Worm (Caenorhabditis elegans) whole organism, L1 larva: ENCODE data around the gene K02E7.4.

Experiments used
- C04F5.9 ChIP-seq: sonication (generic microtip); optimal IDR thresholded peaks from 2 replicates; lab custom pipeline; 2016; ENCODE audit warnings: missing genetic modification characterization, missing compliant biosample characterization
- C34B4.2 ChIP-seq: sonication (generic microtip); optimal IDR thresholded peaks from 2 replicates; lab custom pipeline; 2017; ENCODE audit warnings: mild to moderate bottlenecking, missing genetic modification characterization, missing compliant biosample characterization
- Y116A8C.19 ChIP-seq: sonication (generic microtip); optimal IDR thresholded peaks from 2 replicates; lab custom pipeline; 2016; ENCODE audit warnings: missing compliant biosample characterization, missing genetic modification characterization, borderline replicate concordance
- aha-1 ChIP-seq: fragments of 150-350 bp; optimal IDR thresholded peaks from 2 replicates; lab custom pipeline; 2014; ENCODE audit warnings: missing biosample characterization, missing genetic modification characterization
- ama-1 ChIP-seq: fragments of 150-350 bp; optimal IDR thresholded peaks from 2 replicates; lab custom pipeline; 2014
- blmp-1 ChIP-seq: fragments of 150-350 bp; optimal IDR thresholded peaks from 2 replicates; lab custom pipeline; 2014; ENCODE audit warnings: missing biosample characterization, missing genetic modification characterization
- ceh-8 ChIP-seq: fragments of 200-800 bp; sonication (Bioruptor generic); optimal IDR thresholded peaks from 2 replicates; lab custom pipeline; 2018; ENCODE audit warnings: mild to moderate bottlenecking, missing genetic modification characterization, moderate library complexity, missing compliant biosample characterization
- ceh-88 ChIP-seq: fragments of 200-800 bp; sonication (Bioruptor generic); IDR thresholded peaks from 2 replicates; pipeline ENCODE4 v1.3.6; 2022; ENCODE audit warnings: missing genetic modification characterization, missing compliant biosample characterization
- dsc-1 ChIP-seq: sonication (generic microtip); optimal IDR thresholded peaks from 2 replicates; lab custom pipeline; 2016; ENCODE audit warnings: mild to moderate bottlenecking, missing genetic modification characterization, missing compliant biosample characterization
- efl-1 ChIP-seq, 4 experiments: fragments of 150-350 bp; optimal IDR thresholded peaks in 3 of 4; peaks in 1 of 4; 1 replicate in 1 of 4; 2 replicates in 3 of 4; lab custom pipeline; 2014; ENCODE audit warnings: missing biosample characterization in 2 of 4, missing genetic modification characterization in 2 of 4, missing genetic modification reagents in 2 of 4
- efl-3 ChIP-seq: fragments of 200-800 bp; sonication (Bioruptor generic); optimal IDR thresholded peaks from 2 replicates; lab custom pipeline; 2018; ENCODE audit warnings: mild to moderate bottlenecking, missing genetic modification characterization, missing compliant biosample characterization
- egl-27 ChIP-seq, 2 experiments: fragments of 150-350 bp in 1 of 2; sonication (generic microtip); optimal IDR thresholded peaks; 3 replicates each; lab custom pipeline; 2017 to 2018; ENCODE audit warnings: missing biosample characterization in 2 of 2, missing genetic modification characterization in 2 of 2, missing genetic modification reagents in 2 of 2
- elt-2 ChIP-seq: sonication (generic microtip); optimal IDR thresholded peaks from 2 replicates; lab custom pipeline; 2016; ENCODE audit warnings: missing genetic modification characterization, mild to moderate bottlenecking, inconsistent platforms, missing compliant biosample characterization, missing genetic modification reagents
- elt-3 ChIP-seq, 6 experiments: fragments of 150-350 bp in 1 of 6; sonication (generic microtip); optimal IDR thresholded peaks; 2 replicates each; lab custom pipeline; 2017 to 2018; ENCODE audit warnings: missing biosample characterization in 6 of 6, missing genetic modification characterization in 6 of 6, inconsistent platforms in 1 of 6
- fkh-10 ChIP-seq: sonication (generic microtip); optimal IDR thresholded peaks from 2 replicates; lab custom pipeline; 2017; ENCODE audit warnings: missing biosample characterization, missing genetic modification reagents, missing genetic modification characterization
- fos-1 ChIP-seq: fragments of 150-350 bp; optimal IDR thresholded peaks from 2 replicates; lab custom pipeline; 2014; ENCODE audit warnings: missing biosample characterization, missing genetic modification characterization
- hlh-17 ChIP-seq: fragments of 200-800 bp; sonication (Bioruptor generic); optimal IDR thresholded peaks from 2 replicates; lab custom pipeline; 2018; ENCODE audit warnings: missing genetic modification characterization, mild to moderate bottlenecking, missing compliant biosample characterization, moderate library complexity, borderline replicate concordance
- hpl-2 ChIP-seq: fragments of 150-350 bp; optimal IDR thresholded peaks from 2 replicates; lab custom pipeline; 2014; ENCODE audit warnings: missing biosample characterization, missing genetic modification reagents, missing genetic modification characterization
- irx-1 ChIP-seq: sonication (generic microtip); optimal IDR thresholded peaks from 2 replicates; lab custom pipeline; 2016; ENCODE audit warnings: missing genetic modification characterization, missing compliant biosample characterization
- isw-1 ChIP-seq: fragments of 200-800 bp; sonication (Bioruptor generic); IDR thresholded peaks from 2 replicates; pipeline ENCODE4 v1.3.6; 2022; ENCODE audit warnings: missing genetic modification characterization, missing compliant biosample characterization
- lin-35 ChIP-seq, 2 experiments: fragments of 150-350 bp; optimal IDR thresholded peaks; 2 replicates each; lab custom pipeline; 2014; ENCODE audit warnings: missing biosample characterization in 2 of 2, missing genetic modification characterization in 2 of 2, missing genetic modification reagents in 2 of 2
- mdl-1 ChIP-seq, 2 experiments: fragments of 150-350 bp; optimal IDR thresholded peaks; 2 replicates each; lab custom pipeline; 2014 to 2017; ENCODE audit warnings: missing biosample characterization in 2 of 2, missing genetic modification characterization in 2 of 2, inconsistent platforms in 1 of 2
- mep-1 ChIP-seq: fragments of 150-350 bp; optimal IDR thresholded peaks from 2 replicates; lab custom pipeline; 2014; ENCODE audit warnings: missing biosample characterization, missing genetic modification characterization
- nhr-19 ChIP-seq: fragments of 200-800 bp; sonication (Bioruptor generic); conservative IDR thresholded peaks from 2 replicates; pipeline ENCODE4 v1.3.6; 2022; ENCODE audit warnings: missing genetic modification characterization, missing compliant biosample characterization
- nhr-76 ChIP-seq: sonication (generic microtip); optimal IDR thresholded peaks from 2 replicates; lab custom pipeline; 2017; ENCODE audit warnings: missing biosample characterization, missing genetic modification characterization
- nhr-84 ChIP-seq: sonication (generic microtip); optimal IDR thresholded peaks from 2 replicates; lab custom pipeline; 2017; ENCODE audit warnings: missing biosample characterization, missing genetic modification characterization
- nhr-90 ChIP-seq: sonication (generic microtip); optimal IDR thresholded peaks from 2 replicates; lab custom pipeline; 2016; ENCODE audit warnings: mild to moderate bottlenecking, missing genetic modification characterization, missing compliant biosample characterization; ENCODE audit not compliant: poor library complexity
- pag-3 ChIP-seq: sonication (generic microtip); optimal IDR thresholded peaks from 2 replicates; lab custom pipeline; 2017; ENCODE audit warnings: missing genetic modification characterization, mild to moderate bottlenecking, missing compliant biosample characterization, antibody characterized with exemption, borderline replicate concordance; ENCODE audit not compliant: insufficient read depth
- rnt-1 ChIP-seq: sonication (generic microtip); optimal IDR thresholded peaks from 2 replicates; lab custom pipeline; 2016; ENCODE audit warnings: mild to moderate bottlenecking, missing genetic modification characterization, moderate library complexity, missing compliant biosample characterization
- skn-1 ChIP-seq: fragments of 150-350 bp; optimal IDR thresholded peaks from 2 replicates; lab custom pipeline; 2014; ENCODE audit warnings: missing biosample characterization, missing genetic modification characterization
- snu-23 ChIP-seq: sonication (generic microtip); optimal IDR thresholded peaks from 2 replicates; lab custom pipeline; 2016; ENCODE audit warnings: missing genetic modification characterization, missing compliant biosample characterization
- sptf-1 ChIP-seq: fragments of 150-350 bp; optimal IDR thresholded peaks from 2 replicates; lab custom pipeline; 2014; ENCODE audit warnings: missing biosample characterization, missing genetic modification characterization
- swsn-7 ChIP-seq: sonication (generic microtip); optimal IDR thresholded peaks from 2 replicates; lab custom pipeline; 2016; ENCODE audit warnings: missing genetic modification characterization, missing compliant biosample characterization
- tlp-1 ChIP-seq: fragments of 150-350 bp; optimal IDR thresholded peaks from 2 replicates; lab custom pipeline; 2014; ENCODE audit warnings: missing biosample characterization, missing genetic modification characterization
- unc-30 ChIP-seq: sonication (generic microtip); optimal IDR thresholded peaks from 2 replicates; lab custom pipeline; 2017; ENCODE audit warnings: missing biosample characterization, missing genetic modification characterization
- unc-86 ChIP-seq: sonication (generic microtip); optimal IDR thresholded peaks from 2 replicates; lab custom pipeline; 2016; ENCODE audit warnings: missing genetic modification characterization, missing compliant biosample characterization

The K02E7.4 gene

DNA sequence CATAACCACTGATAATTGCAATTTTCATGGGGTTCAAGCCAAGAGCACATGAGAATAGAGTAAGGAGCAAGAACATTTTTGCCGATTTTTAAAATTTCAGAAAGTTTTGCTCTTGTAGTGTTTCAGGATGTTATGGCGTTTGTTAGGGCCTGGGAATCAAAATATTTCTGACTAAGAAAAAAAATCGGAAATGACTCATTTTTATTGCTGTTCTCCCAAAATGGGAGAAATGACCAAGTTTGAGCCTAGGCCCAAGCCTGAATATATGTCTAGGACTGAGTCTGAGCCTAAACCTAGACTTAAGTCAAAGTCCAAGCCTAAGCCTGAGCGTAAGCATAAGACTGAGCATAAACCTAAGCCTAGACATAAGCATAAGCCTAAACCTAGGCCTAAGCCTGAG lies 32.2 kb downstream of the K02E7.4 start, which contains the start of gene T13B5.9:
Gene T13B5.9, minus strand, starts transcription at position 101 of the 400 bp plus-strand sequence.
- TF ChIP-seq rnt-1 (tag; lab: Kevin White, UChicago) (no peak), isw-1 (GFP tag; lab: Robert Waterston, UW) (no peak), efl-1 (optimal IDR thresholded peaks at IDR 0.05; lab: Kevin White, UChicago) (no peak), efl-1 (GFP tag; optimal IDR thresholded peaks at IDR 0.05 in 1 of 2; lab: Kevin White, UChicago) (peak in 1 of 2 experiments; percentile 9), ama-1 (lab: Kevin White, UChicago) (no peak), ceh-88 (GFP tag; lab: Robert Waterston, UW) (no peak)

DNA sequence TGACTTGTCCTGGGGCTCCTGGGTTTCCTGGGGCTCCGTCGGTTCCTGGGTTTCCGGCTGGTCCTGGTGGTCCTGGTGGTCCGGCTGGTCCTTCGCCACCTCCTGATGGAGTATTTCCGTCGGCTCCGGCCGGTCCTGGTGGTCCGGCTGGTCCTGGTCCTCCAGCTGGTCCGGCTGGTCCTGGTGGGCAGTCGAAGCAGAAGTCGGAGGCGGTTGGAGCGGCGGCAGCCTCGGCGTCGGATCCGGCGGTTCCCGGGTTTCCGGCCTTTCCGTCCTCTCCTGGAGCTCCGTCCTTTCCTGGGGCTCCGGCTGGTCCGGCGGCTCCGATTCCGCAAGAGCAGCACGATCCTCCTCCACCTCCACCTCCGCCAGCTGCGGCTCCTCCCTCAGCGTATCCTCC lies 33.1 kb downstream of the K02E7.4 start:
- TF ChIP-seq aha-1 (tag; lab: Kevin White, UChicago), result no peak
- peak; percentile 71 for TF ChIP-seq ceh-8 (GFP tag; lab: Kevin White, UChicago)
- no peak for TF ChIP-seq rnt-1 (tag; lab: Kevin White, UChicago)
- no peak for TF ChIP-seq blmp-1 (tag; lab: Kevin White, UChicago)

DNA sequence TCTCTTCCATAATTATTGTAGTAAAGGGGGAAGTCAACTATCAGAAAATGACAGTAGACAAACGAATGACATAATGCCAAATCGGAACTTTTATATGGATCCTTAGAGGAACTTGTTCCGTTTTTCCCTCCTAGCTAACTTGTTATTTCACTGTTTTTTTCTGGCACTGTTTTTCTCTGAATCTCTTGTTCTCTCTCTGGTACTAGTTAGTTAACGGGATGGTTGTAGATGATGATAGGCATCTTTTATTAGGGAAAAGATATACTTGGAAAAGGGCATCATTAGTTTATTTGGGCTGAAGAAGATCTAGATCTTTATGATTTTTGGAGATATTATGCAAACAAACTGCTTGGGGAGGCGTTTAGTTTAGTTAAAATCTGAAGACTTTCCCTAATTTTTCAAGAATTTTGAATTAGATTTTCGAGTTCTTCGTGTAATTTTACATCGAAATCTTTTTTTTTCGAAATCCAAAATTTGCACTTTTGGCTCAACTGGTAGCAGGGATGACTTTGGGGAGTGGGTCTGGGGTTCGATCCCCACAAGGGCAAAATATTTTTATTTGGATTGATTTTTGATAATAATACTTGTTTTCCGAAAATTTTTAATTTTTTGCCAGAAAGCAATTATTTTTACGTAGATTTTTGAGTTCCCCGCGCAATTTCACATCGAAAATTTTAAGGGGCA lies 34.9 kb downstream of the K02E7.4 start, which contains the start of gene col-40:
Gene col-40, minus strand, starts transcription at position 51 of the 684 bp plus-strand sequence.
- TF ChIP-seq hpl-2 (GFP tag; lab: Kevin White, UChicago), result no peak
- no peak for TF ChIP-seq Y116A8C.19 (tag; lab: Kevin White, UChicago)
- TF ChIP-seq pag-3 (tag; lab: Kevin White, UChicago), result no peak
- no peak for TF ChIP-seq fos-1 (tag; lab: Kevin White, UChicago)
- TF ChIP-seq tlp-1 (tag; lab: Kevin White, UChicago), result no peak
- no peak for TF ChIP-seq nhr-84 (tag; lab: Kevin White, UChicago)
- no peak for TF ChIP-seq efl-3 (GFP tag; lab: Kevin White, UChicago)
- TF ChIP-seq isw-1 (GFP tag; lab: Robert Waterston, UW), result no peak
- TF ChIP-seq swsn-7 (tag; lab: Kevin White, UChicago), result no peak
- no peak for TF ChIP-seq hlh-17
- TF ChIP-seq C34B4.2, result no peak
- TF ChIP-seq snu-23 (GFP tag; lab: Kevin White, UChicago), result no peak
- TF ChIP-seq egl-27 (tag; optimal IDR thresholded peaks at IDR 0.05; lab: Kevin White, UChicago), result no peak
- TF ChIP-seq nhr-90, result no peak
- no peak for TF ChIP-seq sptf-1 (tag; lab: Kevin White, UChicago)
- no peak for TF ChIP-seq lin-35 (GFP tag; optimal IDR thresholded peaks at IDR 0.05; lab: Kevin White, UChicago)
- no peak for TF ChIP-seq nhr-76
- no peak for TF ChIP-seq mdl-1 (tag; optimal IDR thresholded peaks at IDR 0.05; lab: Kevin White, UChicago)
- TF ChIP-seq nhr-19, result no peak

DNA sequence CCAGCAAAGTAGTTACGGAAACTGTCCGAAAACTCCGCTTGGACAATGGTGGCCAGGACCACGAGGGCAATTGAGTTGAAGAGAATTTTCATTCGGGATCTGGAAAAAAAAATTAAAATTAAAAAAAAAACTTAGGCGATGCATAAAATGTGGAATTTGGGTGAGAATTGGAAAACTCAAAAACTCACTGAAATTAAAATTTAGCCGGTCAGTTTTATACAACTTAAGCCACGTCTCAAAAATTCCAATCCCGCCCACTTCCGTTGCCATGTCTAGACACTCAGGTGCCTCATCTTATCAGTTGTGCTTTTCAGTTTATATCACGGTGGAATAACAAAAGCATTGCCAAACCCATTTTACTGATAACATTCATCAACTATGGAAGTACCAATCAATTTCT lies 38.7 kb downstream of the K02E7.4 start, which contains the start of gene lips-11:
Gene lips-11, minus strand, starts transcription at position 101 of the 400 bp plus-strand sequence.
- TF ChIP-seq fos-1 (tag; lab: Kevin White, UChicago) (no peak), elt-2 (tag; lab: Kevin White, UChicago) (peak; percentile 59)

DNA sequence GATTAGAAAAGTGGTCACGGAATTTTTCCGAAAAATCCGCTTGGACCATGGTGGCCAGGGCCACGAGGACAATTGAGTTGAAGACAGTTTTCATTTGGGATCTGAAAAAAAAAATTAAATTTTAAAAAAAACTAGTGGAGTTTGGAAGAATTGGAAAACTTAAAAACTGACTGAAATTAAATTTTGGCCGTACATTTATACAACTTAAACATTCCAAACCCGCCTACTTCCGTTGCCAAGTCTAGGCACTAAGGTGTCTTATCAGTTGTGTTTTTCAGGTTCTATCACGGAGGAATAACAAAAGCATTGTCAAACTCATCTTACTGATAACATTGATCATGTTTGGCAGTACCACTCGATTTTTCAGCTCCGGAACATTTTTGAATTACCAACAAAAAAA lies 41.9 kb downstream of the K02E7.4 start, which contains the start of gene lips-12:
Gene lips-12, minus strand, starts transcription at position 101 of the 400 bp plus-strand sequence.
- TF ChIP-seq mep-1 (tag; lab: Kevin White, UChicago), result no peak
- TF ChIP-seq fkh-10 (GFP tag; lab: Kevin White, UChicago), result no peak
- no peak for TF ChIP-seq blmp-1 (tag; lab: Kevin White, UChicago)
- no peak for TF ChIP-seq skn-1
- TF ChIP-seq elt-3 (tag; optimal IDR thresholded peaks at IDR 0.05; lab: Kevin White, UChicago), result no peak
- TF ChIP-seq sptf-1 (tag; lab: Kevin White, UChicago), result no peak
- TF ChIP-seq irx-1 (tag; lab: Kevin White, UChicago), result no peak
- no peak for TF ChIP-seq efl-3 (GFP tag; lab: Kevin White, UChicago)
- no peak for TF ChIP-seq nhr-90
- no peak for TF ChIP-seq C04F5.9 (tag; lab: Kevin White, UChicago)
- no peak for TF ChIP-seq dsc-1 (tag; lab: Kevin White, UChicago)
- no peak for TF ChIP-seq unc-30 (tag; lab: Kevin White, UChicago)
- no peak for TF ChIP-seq unc-86 (tag; lab: Kevin White, UChicago)
- TF ChIP-seq, all 84 proteins: peak for 0
